Worm (Caenorhabditis elegans): Measurements from ENCODE around the gene F27E5.3.

DNA sequence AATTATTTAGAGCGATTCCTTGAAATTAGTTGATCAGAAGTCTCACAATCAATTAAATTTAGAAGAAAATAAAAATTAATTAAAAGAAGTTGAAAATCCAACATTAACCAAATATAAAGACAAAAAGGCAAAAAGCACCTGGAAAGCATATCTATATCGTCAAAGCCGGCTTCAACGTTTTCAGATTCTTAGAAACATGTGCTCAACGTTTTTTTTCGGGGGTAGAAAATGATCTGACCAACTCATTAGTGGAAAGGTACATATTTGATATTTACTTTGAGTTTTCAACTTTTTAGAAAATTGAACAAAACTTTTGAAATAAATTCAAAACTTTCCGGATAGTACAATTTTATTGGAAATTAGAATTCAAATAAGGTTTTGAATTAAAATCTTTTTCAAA, 11.2 kb downstream of the F27E5.3 start:
- TF ChIP-seq hnd-1 (tag; optimal IDR thresholded peaks at IDR 0.05), result no peak
- no peak for TF ChIP-seq ama-1 (optimal IDR thresholded peaks at IDR 0.05)
- TF ChIP-seq aly-1 (tag; optimal IDR thresholded peaks at IDR 0.05), result no peak
- no peak for TF ChIP-seq B0310.2 (tag; optimal IDR thresholded peaks at IDR 0.05)
- no peak for TF ChIP-seq flt-1 (GFP tag; IDR thresholded peaks at IDR 0.05)
- TF ChIP-seq ceh-13 (GFP tag; optimal IDR thresholded peaks at IDR 0.05), result no peak
- no peak for TF ChIP-seq hmbx-1 (tag; optimal IDR thresholded peaks at IDR 0.05)
- no peak for TF ChIP-seq tbx-37 (GFP tag; conservative IDR thresholded peaks at IDR 0.05)
- TF ChIP-seq ceh-36 (tag; optimal IDR thresholded peaks at IDR 0.05), result no peak
- TF ChIP-seq pes-1 (GFP tag; IDR thresholded peaks at IDR 0.05), result no peak
- TF ChIP-seq ets-7 (tag; optimal IDR thresholded peaks at IDR 0.05), result no peak

All from whole organism, early embryonic.